Fruit fly (Drosophila melanogaster): ENCODE data around the gene porin.

DNA sequence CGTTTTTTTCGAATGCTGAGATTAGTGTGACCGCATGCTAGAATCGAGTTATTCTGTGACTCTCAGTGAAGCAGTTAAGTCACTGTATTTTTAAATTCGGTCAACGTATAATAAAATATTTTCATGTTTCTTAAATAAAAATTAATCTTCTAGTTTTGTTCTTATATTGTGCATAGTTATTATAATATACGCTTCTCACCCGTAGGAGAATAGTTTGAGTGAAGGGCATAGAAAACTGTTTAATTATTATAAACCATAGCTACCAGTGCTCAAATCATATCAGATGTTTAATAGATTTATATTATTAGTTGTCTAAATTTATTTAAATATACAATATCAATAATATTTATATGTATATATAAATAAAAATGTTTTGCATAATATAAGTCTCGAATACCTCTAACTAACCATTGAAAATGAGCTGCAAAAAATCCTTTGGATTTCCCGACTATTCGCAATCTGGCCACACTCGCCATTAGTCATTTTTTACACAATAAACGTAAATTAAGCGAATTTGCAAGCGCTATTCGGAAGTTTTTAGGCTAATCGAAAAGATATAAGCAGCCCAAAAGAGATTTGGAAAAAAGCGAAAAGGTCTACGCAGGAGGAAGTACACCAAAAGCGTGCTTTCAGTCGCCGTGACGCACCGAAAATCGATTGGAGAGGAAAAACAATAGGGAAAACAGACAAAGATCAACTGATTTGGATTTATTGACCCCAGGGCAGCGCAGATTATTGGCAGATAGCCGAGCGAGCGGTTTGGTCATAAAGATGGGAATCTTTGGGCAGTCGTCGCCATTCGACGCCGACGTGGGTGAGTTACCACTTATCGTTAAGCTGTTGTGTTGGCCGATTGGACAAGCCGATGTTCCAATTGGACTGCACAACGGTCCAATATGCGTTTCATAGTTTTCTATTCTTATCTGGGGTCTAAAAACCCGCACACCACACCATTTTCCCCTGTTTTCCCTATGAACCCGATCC is 7.7 kb upstream of the porin start, which contains the start of the genes aurB and Stam:
- no peak for TF ChIP-seq CTCF (optimal IDR thresholded peaks at IDR 0.05)
- TF ChIP-seq CG8478 (optimal IDR thresholded peaks at IDR 0.05): no peak
